Worm (Caenorhabditis elegans): ENCODE measurements around the gene F55G1.6.

DNA sequence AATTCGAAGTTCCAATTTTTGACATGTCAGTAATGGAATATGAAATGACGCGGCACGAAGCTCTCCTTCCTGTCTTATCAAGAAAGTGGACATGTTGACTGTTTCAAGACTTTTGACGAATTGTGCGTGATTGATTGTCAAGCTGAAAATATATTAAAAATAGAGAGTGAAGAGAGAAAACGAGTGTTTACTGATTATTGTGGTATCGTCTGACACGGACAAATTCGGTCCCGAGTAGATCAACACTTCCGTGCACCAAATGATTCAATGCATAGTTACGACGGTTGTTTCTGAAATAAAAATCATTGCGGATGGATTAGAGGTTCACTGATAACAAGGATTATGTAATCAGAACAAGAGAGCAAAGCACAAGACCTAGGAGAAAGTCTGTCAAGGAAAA lies 6.1 kb upstream of the F55G1.6 start:
- no peak for TF ChIP-seq egl-27 (tag; optimal IDR thresholded peaks at IDR 0.05)
- TF ChIP-seq snpc-4 (tag; optimal IDR thresholded peaks at IDR 0.05), result no peak
- TF ChIP-seq ztf-11 (tag; optimal IDR thresholded peaks at IDR 0.05), result no peak

Data from whole organism, L2 larva.